Fruit fly (Drosophila melanogaster) whole organism, pupa: Measurements from ENCODE around the gene htl.

Source experiments
- CG12605 ChIP-seq: fragments of 200-800 bp; sonication (Bioruptor generic); IDR thresholded peaks from 2 replicates; pipeline ENCODE4 v1.3.6; 2022; ENCODE audit warnings: missing biosample characterization, missing genetic modification characterization
- CG14655 ChIP-seq: fragments of 200-800 bp; sonication (Bioruptor generic); optimal IDR thresholded peaks from 3 replicates; lab custom pipeline; 2017; ENCODE audit warnings: mild to moderate bottlenecking, missing biosample characterization, missing genetic modification reagents, missing genetic modification characterization
- CG15710 ChIP-seq: fragments of 200-800 bp; sonication (Bioruptor generic); optimal IDR thresholded peaks from 2 replicates; lab custom pipeline; 2018; ENCODE audit warnings: missing biosample characterization, mild to moderate bottlenecking, missing genetic modification characterization, moderate library complexity
- CG34367 ChIP-seq: fragments of 200-800 bp; sonication (Bioruptor generic); optimal IDR thresholded peaks from 2 replicates; lab custom pipeline; 2018; ENCODE audit warnings: missing biosample characterization, mild to moderate bottlenecking, missing genetic modification characterization
- D1 ChIP-seq: fragments of 200-800 bp; sonication (Bioruptor generic); optimal IDR thresholded peaks from 2 replicates; lab custom pipeline; 2018; ENCODE audit warnings: missing biosample characterization, mild to moderate bottlenecking, missing genetic modification characterization, moderate library complexity
- EcR ChIP-seq: fragments of 200-800 bp; sonication (Bioruptor generic); optimal IDR thresholded peaks from 3 replicates; lab custom pipeline; 2019; ENCODE audit warnings: missing biosample characterization, missing genetic modification characterization, mild to moderate bottlenecking, moderate library complexity, missing genetic modification reagents
- Pif1A ChIP-seq: fragments of 200-800 bp; sonication (Bioruptor generic); optimal IDR thresholded peaks from 3 replicates; lab custom pipeline; 2016; ENCODE audit warnings: missing biosample characterization, missing genetic modification characterization
- Pif1B ChIP-seq: fragments of 200-800 bp; sonication (Bioruptor generic); optimal IDR thresholded peaks from 3 replicates; lab custom pipeline; 2016; ENCODE audit warnings: missing biosample characterization, missing genetic modification characterization
- Snoo ChIP-seq: fragments of 200-800 bp; sonication (Bioruptor generic); optimal IDR thresholded peaks from 3 replicates; lab custom pipeline; 2017; ENCODE audit warnings: missing biosample characterization, mild to moderate bottlenecking, missing genetic modification characterization, inconsistent platforms
- gl ChIP-seq: fragments of 200-800 bp; sonication (Bioruptor generic); optimal IDR thresholded peaks from 2 replicates; lab custom pipeline; 2018; ENCODE audit warnings: missing biosample characterization, mild to moderate bottlenecking, missing genetic modification characterization

DNA sequence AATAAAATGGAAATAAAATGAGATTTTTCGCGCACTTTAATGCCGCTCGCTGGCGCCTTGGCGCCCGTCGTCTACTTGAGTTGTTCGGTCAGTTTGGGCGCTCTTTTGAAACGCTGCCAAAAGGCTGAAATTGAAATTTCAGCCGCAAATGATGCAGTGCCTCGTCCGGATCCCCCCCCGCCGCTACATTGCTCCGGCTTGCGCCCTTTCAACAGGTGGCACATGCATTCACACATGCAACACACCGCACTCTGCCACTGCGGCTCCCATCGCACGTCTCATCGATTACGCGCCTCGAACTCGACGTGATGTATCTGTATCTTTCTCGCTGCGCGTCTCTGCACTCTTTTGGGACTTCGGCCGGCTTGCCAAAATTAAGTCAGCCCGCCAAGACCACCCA is 44.7 kb upstream of the htl start:
- TF ChIP-seq Pif1A (GFP tag; lab: Kevin White, UChicago): no peak
- no peak for TF ChIP-seq gl
- no peak for TF ChIP-seq Pif1B
- TF ChIP-seq CG15710 (tag; lab: Kevin White, UChicago): no peak
- TF ChIP-seq D1: no peak
- TF ChIP-seq Snoo (tag; lab: Kevin White, UChicago): no peak
- TF ChIP-seq CG34367 (tag; lab: Kevin White, UChicago): no peak
- TF ChIP-seq CG14655 (GFP tag; lab: Kevin White, UChicago): no peak
- TF ChIP-seq CG12605 (GFP tag; lab: Robert Waterston, UW): no peak
- no peak for TF ChIP-seq EcR (GFP tag; lab: Kevin White, UChicago)
